Worm (Caenorhabditis elegans): ENCODE measurements around the gene W06D11.5.
A peak's percentile ranks its signal among the peaks of the same experiment; 100 is the strongest.

DNA sequence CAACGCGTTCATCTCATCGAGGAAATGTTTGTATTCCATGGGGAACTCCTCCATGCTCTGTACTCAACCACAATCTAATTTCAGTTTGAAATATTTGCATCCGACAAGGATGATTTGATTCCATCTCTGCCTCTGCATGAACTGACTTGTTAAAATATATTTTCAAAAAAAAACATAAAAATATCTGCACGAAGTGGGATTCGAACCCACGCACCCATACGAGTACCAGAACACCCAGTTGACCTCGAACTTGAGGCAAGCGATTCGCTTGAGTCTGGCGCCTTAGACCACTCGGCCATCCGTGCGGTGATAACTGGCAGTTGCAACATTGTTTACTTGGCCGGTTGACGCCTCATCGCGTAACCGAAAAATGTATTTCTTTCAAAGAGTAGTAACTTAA, 47.9 kb downstream of the W06D11.5 start:
- TF ChIP-seq pes-1 (GFP tag; IDR thresholded peaks at IDR 0.05) (no peak; the same call in 1 of the 2 replicates), tbx-11 (GFP tag; IDR thresholded peaks at IDR 0.05) (peak; percentile 69), hnd-1 (tag; optimal IDR thresholded peaks at IDR 0.05) (no peak), ama-1 (optimal IDR thresholded peaks at IDR 0.05) (no peak), scrt-1 (GFP tag; IDR thresholded peaks at IDR 0.05) (no peak), sea-1 (GFP tag; conservative IDR thresholded peaks at IDR 0.05) (no peak), B0310.2 (tag; optimal IDR thresholded peaks at IDR 0.05) (no peak), hmbx-1 (tag; optimal IDR thresholded peaks at IDR 0.05) (no peak), aly-1 (tag; optimal IDR thresholded peaks at IDR 0.05) (no peak), flt-1 (GFP tag; IDR thresholded peaks at IDR 0.05) (no peak), tbx-37 (GFP tag; conservative IDR thresholded peaks at IDR 0.05) (no peak), ceh-36 (tag; optimal IDR thresholded peaks at IDR 0.05) (peak; percentile 11), ceh-13 (GFP tag; optimal IDR thresholded peaks at IDR 0.05) (no peak)

Data from whole organism, early embryonic.